Worm (Caenorhabditis elegans) whole organism, late embryonic: ENCODE data around the gene ram-2.

ENCODE experiments used
- C38D4.7 ChIP-seq: fragments of 200-800 bp; sonication (Bioruptor generic); optimal IDR thresholded peaks from 2 replicates; lab custom pipeline; 2018; ENCODE audit warnings: mild to moderate bottlenecking, missing genetic modification characterization, moderate library complexity, missing compliant biosample characterization
- ama-1 ChIP-seq: fragments of 150-350 bp; optimal IDR thresholded peaks from 2 replicates; lab custom pipeline; 2014
- ceh-18 ChIP-seq: sonication (generic microtip); optimal IDR thresholded peaks from 2 replicates; lab custom pipeline; 2016; ENCODE audit warnings: missing genetic modification characterization, missing compliant biosample characterization
- hlh-15 ChIP-seq: sonication (generic microtip); optimal IDR thresholded peaks from 2 replicates; lab custom pipeline; 2016; ENCODE audit warnings: missing genetic modification characterization, missing compliant biosample characterization
- hlh-6 ChIP-seq: sonication (generic microtip); optimal IDR thresholded peaks from 2 replicates; lab custom pipeline; 2016; ENCODE audit warnings: missing genotype, missing genetic modification characterization, missing compliant biosample characterization
- mec-3 ChIP-seq: sonication (generic microtip); optimal IDR thresholded peaks from 2 replicates; lab custom pipeline; 2016; ENCODE audit warnings: borderline replicate concordance, missing genetic modification characterization, missing compliant biosample characterization
- pha-2 ChIP-seq: sonication (generic microtip); optimal IDR thresholded peaks from 2 replicates; lab custom pipeline; 2017; ENCODE audit warnings: mild to moderate bottlenecking, missing genetic modification characterization, missing compliant biosample characterization
- pha-4 ChIP-seq: fragments of 150-350 bp; optimal IDR thresholded peaks from 2 replicates; lab custom pipeline; 2018; ENCODE audit warnings: missing biosample characterization, missing genetic modification reagents, missing genetic modification characterization
- pros-1 ChIP-seq: fragments of 150-350 bp; optimal IDR thresholded peaks from 2 replicates; lab custom pipeline; 2014; ENCODE audit warnings: missing biosample characterization, missing genetic modification reagents, missing genetic modification characterization
- tbx-2 ChIP-seq: sonication (generic microtip); optimal IDR thresholded peaks from 2 replicates; lab custom pipeline; 2016; ENCODE audit warnings: missing genetic modification characterization, missing compliant biosample characterization

DNA sequence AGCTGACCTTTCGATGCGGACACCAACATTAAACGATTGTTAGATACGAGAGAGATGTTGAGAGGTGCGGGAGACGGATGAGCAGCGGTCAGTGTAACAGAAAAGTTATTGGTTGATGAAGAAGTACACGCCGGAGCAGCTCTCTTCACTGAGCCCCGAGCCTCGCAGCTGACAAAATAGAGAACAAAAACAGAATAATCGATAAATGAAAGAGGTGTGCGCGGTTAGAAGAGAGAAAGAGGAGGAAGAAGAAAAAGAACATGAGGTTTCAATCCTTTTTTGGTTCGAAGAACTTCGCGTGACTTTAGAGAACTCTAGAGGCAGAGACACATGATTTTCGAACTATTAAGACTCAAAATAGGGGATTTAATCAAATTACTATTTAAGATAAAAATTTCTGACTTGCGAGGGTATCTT, 25.2 kb upstream of the ram-2 start:
- no peak for TF ChIP-seq mec-3 (tag; lab: Kevin White, UChicago)
- no peak for TF ChIP-seq pros-1 (tag; lab: Kevin White, UChicago)
- TF ChIP-seq pha-4 (tag; lab: Kevin White, UChicago): no peak
- TF ChIP-seq tbx-2 (tag; lab: Kevin White, UChicago): no peak
- TF ChIP-seq hlh-15 (tag; lab: Kevin White, UChicago): no peak
- TF ChIP-seq pha-2 (tag; lab: Kevin White, UChicago): no peak
- TF ChIP-seq ama-1 (lab: Kevin White, UChicago): no peak
- no peak for TF ChIP-seq C38D4.7 (GFP tag; lab: Kevin White, UChicago)
- no peak for TF ChIP-seq ceh-18 (tag; lab: Kevin White, UChicago)
- no peak for TF ChIP-seq hlh-6
